Worm (Caenorhabditis elegans): ENCODE results near the gene Y62H9A.7.

ce11 chrX:11925243-11925642, 39.8 kb upstream of the Y62H9A.7 start:
- TF ChIP-seq ces-1 (GFP tag; optimal IDR thresholded peaks at IDR 0.05): no peak
- TF ChIP-seq pha-4 (tag; optimal IDR thresholded peaks at IDR 0.05): no peak
- no peak for TF ChIP-seq unc-39 (tag; optimal IDR thresholded peaks at IDR 0.05)
- TF ChIP-seq ham-2 (GFP tag; optimal IDR thresholded peaks at IDR 0.05): no peak
- no peak for TF ChIP-seq nhr-76 (tag; optimal IDR thresholded peaks at IDR 0.05)
- no peak for TF ChIP-seq cnd-1 (tag; optimal IDR thresholded peaks at IDR 0.05)
- TF ChIP-seq unc-62 (GFP tag; optimal IDR thresholded peaks at IDR 0.05): no peak
- no peak for TF ChIP-seq lin-13 (tag; optimal IDR thresholded peaks at IDR 0.05)
- TF ChIP-seq blmp-1 (tag; optimal IDR thresholded peaks at IDR 0.05): no peak

Data from whole organism, mixed stage, embryonic.